Worm (Caenorhabditis elegans) whole organism, L2 larva: ENCODE data around the gene wip-1.
"Not testable (repeated sequence)": the region's sequence is repeated elsewhere in the genome, so short reads cannot be mapped to it uniquely, and the experiment has no call there.

Source experiments
- C34F6.9 ChIP-seq: fragments of 150-350 bp; optimal IDR thresholded peaks from 2 replicates; lab custom pipeline; 2014; ENCODE audit warnings: missing biosample characterization, missing genetic modification characterization
- F13H6.1 ChIP-seq: sonication (generic microtip); optimal IDR thresholded peaks from 2 replicates; lab custom pipeline; 2016; ENCODE audit warnings: missing genetic modification characterization, missing compliant biosample characterization
- R02D3.7 ChIP-seq: fragments of 150-350 bp; optimal IDR thresholded peaks from 2 replicates; lab custom pipeline; 2014; ENCODE audit warnings: missing biosample characterization, missing genetic modification characterization
- Y55F3AM.14 ChIP-seq: fragments of 200-800 bp; sonication (Bioruptor generic); optimal IDR thresholded peaks from 2 replicates; lab custom pipeline; 2018; ENCODE audit warnings: mild to moderate bottlenecking, missing genetic modification characterization, missing compliant biosample characterization
- ZK546.5 ChIP-seq: sonication (generic microtip); optimal IDR thresholded peaks from 2 replicates; lab custom pipeline; 2017; ENCODE audit warnings: missing biosample characterization, missing genetic modification characterization
- alr-1 ChIP-seq: fragments of 150-350 bp; optimal IDR thresholded peaks from 2 replicates; lab custom pipeline; 2014; ENCODE audit warnings: missing biosample characterization, missing genetic modification characterization
- aly-2 ChIP-seq: fragments of 150-350 bp; optimal IDR thresholded peaks from 2 replicates; lab custom pipeline; 2014; ENCODE audit warnings: missing biosample characterization, missing genetic modification characterization
- blmp-1 ChIP-seq: sonication (generic microtip); optimal IDR thresholded peaks from 2 replicates; lab custom pipeline; 2017; ENCODE audit warnings: missing genetic modification characterization, mild to moderate bottlenecking, missing compliant biosample characterization, antibody characterized with exemption, moderate library complexity; ENCODE audit not compliant: insufficient read depth
- ceh-16 ChIP-seq: fragments of 150-350 bp; optimal IDR thresholded peaks from 2 replicates; lab custom pipeline; 2014; ENCODE audit warnings: missing biosample characterization, missing genetic modification characterization
- ceh-82 ChIP-seq: fragments of 150-350 bp; optimal IDR thresholded peaks from 2 replicates; lab custom pipeline; 2014; ENCODE audit warnings: missing biosample characterization, missing genetic modification characterization
- crh-2 ChIP-seq: sonication (generic microtip); optimal IDR thresholded peaks from 2 replicates; lab custom pipeline; 2017; ENCODE audit warnings: missing biosample characterization, missing genetic modification characterization
- dmd-4 ChIP-seq: sonication (generic microtip); optimal IDR thresholded peaks from 2 replicates; lab custom pipeline; 2017; ENCODE audit warnings: missing biosample characterization, missing genetic modification characterization
- egl-27 ChIP-seq: sonication (generic microtip); optimal IDR thresholded peaks from 3 replicates; lab custom pipeline; 2017; ENCODE audit warnings: missing biosample characterization, missing genetic modification reagents, missing genetic modification characterization
- elt-1 ChIP-seq: fragments of 150-350 bp; optimal IDR thresholded peaks from 2 replicates; lab custom pipeline; 2014; ENCODE audit warnings: missing biosample characterization, missing genetic modification characterization
- elt-3 ChIP-seq: sonication (generic microtip); optimal IDR thresholded peaks from 2 replicates; lab custom pipeline; 2017; ENCODE audit warnings: missing biosample characterization, missing genetic modification characterization
- fos-1 ChIP-seq: fragments of 150-350 bp; optimal IDR thresholded peaks from 2 replicates; lab custom pipeline; 2014; ENCODE audit warnings: missing biosample characterization, missing genetic modification characterization
- gmeb-1 ChIP-seq: fragments of 150-350 bp; optimal IDR thresholded peaks from 2 replicates; lab custom pipeline; 2014; ENCODE audit warnings: missing biosample characterization, missing genetic modification characterization
- lin-11 ChIP-seq: fragments of 150-350 bp; sonication (generic microtip); optimal IDR thresholded peaks from 2 replicates; lab custom pipeline; 2014; ENCODE audit warnings: missing biosample characterization, missing genetic modification characterization, inconsistent platforms, mixed read lengths
- lin-13 ChIP-seq: fragments of 150-350 bp; optimal IDR thresholded peaks from 2 replicates; lab custom pipeline; 2014; ENCODE audit warnings: missing biosample characterization, missing genetic modification reagents, missing genetic modification characterization
- lsy-2 ChIP-seq, 2 experiments: fragments of 150-350 bp in 1 of 2; sonication (generic microtip) in 1 of 2; optimal IDR thresholded peaks; 2 replicates each; lab custom pipeline; 2014 to 2017; ENCODE audit warnings: missing biosample characterization in 2 of 2, missing genetic modification characterization in 2 of 2
- mab-5 ChIP-seq: fragments of 150-350 bp; optimal IDR thresholded peaks from 2 replicates; lab custom pipeline; 2014; ENCODE audit warnings: missing biosample characterization, missing genetic modification characterization
- mbf-1 ChIP-seq: sonication (generic microtip); optimal IDR thresholded peaks from 2 replicates; lab custom pipeline; 2017; ENCODE audit warnings: missing biosample characterization, missing genetic modification characterization
- mdl-1 ChIP-seq, 2 experiments: fragments of 150-350 bp in 1 of 2; sonication (generic microtip) in 1 of 2; optimal IDR thresholded peaks; 2 replicates each; lab custom pipeline; 2017; ENCODE audit warnings: missing biosample characterization in 2 of 2, missing genetic modification characterization in 2 of 2
- nhr-10 ChIP-seq: sonication (generic microtip); optimal IDR thresholded peaks from 2 replicates; lab custom pipeline; 2017; ENCODE audit warnings: missing biosample characterization, missing genetic modification characterization
- nhr-129 ChIP-seq: fragments of 150-350 bp; optimal IDR thresholded peaks from 2 replicates; lab custom pipeline; 2014; ENCODE audit warnings: missing biosample characterization, missing genetic modification characterization
- nhr-21 ChIP-seq: fragments of 150-350 bp; optimal IDR thresholded peaks from 2 replicates; lab custom pipeline; 2014; ENCODE audit warnings: missing biosample characterization, missing genetic modification characterization
- nhr-23 ChIP-seq: fragments of 150-350 bp; optimal IDR thresholded peaks from 2 replicates; lab custom pipeline; 2014; ENCODE audit warnings: missing biosample characterization, missing genetic modification reagents, missing genetic modification characterization
- nhr-237 ChIP-seq: fragments of 150-350 bp; optimal IDR thresholded peaks from 2 replicates; lab custom pipeline; 2014; ENCODE audit warnings: missing biosample characterization, missing genetic modification characterization
- nhr-25 ChIP-seq: fragments of 150-350 bp; sonication (generic microtip); optimal IDR thresholded peaks from 3 replicates; lab custom pipeline; 2014; ENCODE audit warnings: missing biosample characterization, missing genetic modification characterization
- peb-1 ChIP-seq: fragments of 150-350 bp; optimal IDR thresholded peaks from 2 replicates; lab custom pipeline; 2014; ENCODE audit warnings: missing biosample characterization, missing genetic modification characterization
- sem-4 ChIP-seq: fragments of 150-350 bp; optimal IDR thresholded peaks from 2 replicates; lab custom pipeline; 2014; ENCODE audit warnings: missing biosample characterization, missing genetic modification reagents, missing genetic modification characterization
- skn-1 ChIP-seq: sonication (generic microtip); optimal IDR thresholded peaks from 2 replicates; lab custom pipeline; 2017; ENCODE audit warnings: missing biosample characterization, missing genetic modification characterization
- sma-3 ChIP-seq: sonication (generic microtip); optimal IDR thresholded peaks from 2 replicates; lab custom pipeline; 2016; ENCODE audit warnings: missing genetic modification reagents, missing genetic modification characterization, missing compliant biosample characterization
- sma-9 ChIP-seq, 2 experiments: fragments of 150-350 bp in 1 of 2; sonication (generic microtip) in 1 of 2; optimal IDR thresholded peaks; 2 replicates each; lab custom pipeline; 2014 to 2016; ENCODE audit warnings: missing genetic modification characterization in 2 of 2, mild to moderate bottlenecking in 1 of 2, missing biosample characterization in 1 of 2, missing compliant biosample characterization in 1 of 2, missing genetic modification reagents in 1 of 2, moderate library complexity in 1 of 2
- snpc-4 ChIP-seq: fragments of 150-350 bp; optimal IDR thresholded peaks from 2 replicates; lab custom pipeline; 2014; ENCODE audit warnings: missing biosample characterization, missing genetic modification characterization
- unc-39 ChIP-seq: fragments of 150-350 bp; optimal IDR thresholded peaks from 2 replicates; lab custom pipeline; 2014; ENCODE audit warnings: missing biosample characterization, missing genetic modification characterization
- unc-55 ChIP-seq: fragments of 150-350 bp; sonication (generic microtip); optimal IDR thresholded peaks from 3 replicates; lab custom pipeline; 2014; ENCODE audit warnings: missing biosample characterization, missing genetic modification reagents, missing genetic modification characterization
- zag-1 ChIP-seq: fragments of 150-350 bp; optimal IDR thresholded peaks from 2 replicates; lab custom pipeline; 2014; ENCODE audit warnings: missing biosample characterization, missing genetic modification characterization
- ztf-1 ChIP-seq: fragments of 200-800 bp; sonication (Bioruptor generic); conservative IDR thresholded peaks from 2 replicates; pipeline ENCODE4 v1.3.6; 2022; ENCODE audit warnings: missing genetic modification characterization, missing compliant biosample characterization
- ztf-11 ChIP-seq: sonication (generic microtip); optimal IDR thresholded peaks from 2 replicates; lab custom pipeline; 2017; ENCODE audit warnings: missing biosample characterization, missing genetic modification characterization
- ztf-4 ChIP-seq: fragments of 150-350 bp; optimal IDR thresholded peaks from 2 replicates; lab custom pipeline; 2014; ENCODE audit warnings: missing biosample characterization, missing genetic modification characterization

wip-1 gene

ce11 chrIII:5031375-5031836 is 13.0 kb downstream of the wip-1 start:
- TF ChIP-seq nhr-25 (tag; lab: Kevin White, UChicago) (peak; percentile 50), mdl-1 (tag; optimal IDR thresholded peaks at IDR 0.05; lab: Kevin White, UChicago) (peak in 1 of 2 experiments; percentile 43), fos-1 (tag; lab: Kevin White, UChicago) (peak; percentile 88), sem-4 (tag; lab: Kevin White, UChicago) (peak; percentile 47), F13H6.1 (tag; lab: Kevin White, UChicago) (peak; percentile 89), sma-9 (GFP tag; optimal IDR thresholded peaks at IDR 0.05; lab: Kevin White, UChicago) (peak; percentile 50), egl-27 (tag; lab: Kevin White, UChicago) (peak; percentile 24), nhr-21 (tag; lab: Kevin White, UChicago) (peak; percentile 77), lin-13 (GFP tag; lab: Kevin White, UChicago) (peak; percentile 76), lsy-2 (tag; optimal IDR thresholded peaks at IDR 0.05; lab: Kevin White, UChicago) (peak; percentile 66 to 72), lin-11 (tag; lab: Kevin White, UChicago) (peak; percentile 49), Y55F3AM.14 (peak; percentile 70), nhr-129 (tag; lab: Kevin White, UChicago) (peak; percentile 49), mab-5 (peak; percentile 7), ztf-4 (tag; lab: Kevin White, UChicago) (peak; percentile 28), sma-3 (GFP tag; lab: Kevin White, UChicago) (peak; percentile 75), snpc-4 (tag; lab: Kevin White, UChicago) (peak; percentile 27), crh-2 (peak; percentile 77), unc-55 (GFP tag; lab: Kevin White, UChicago) (peak; percentile 45), C34F6.9 (peak; percentile 30), gmeb-1 (tag; lab: Kevin White, UChicago) (peak; percentile 47)
- not testable (repeated sequence) for TF ChIP-seq sma-9 (tag; optimal IDR thresholded peaks at IDR 0.05; lab: Kevin White, UChicago)

- no peak for TF ChIP-seq ztf-1 (GFP tag; lab: Robert Waterston, UW)
- no peak for TF ChIP-seq skn-1 (tag; lab: Kevin White, UChicago)
- no peak for TF ChIP-seq unc-55 (GFP tag; lab: Kevin White, UChicago)
- no peak for TF ChIP-seq ztf-11 (tag; lab: Kevin White, UChicago)
- no peak for TF ChIP-seq nhr-25 (tag; lab: Kevin White, UChicago)
- no peak for TF ChIP-seq R02D3.7 (tag; lab: Kevin White, UChicago)
Observed at ce11 chrIII:5036158-5036557, 17.7 kb downstream of the wip-1 start, which contains the start of gene C45G9.6. TSS of gene C45G9.6 (plus strand) at chrIII:5036458.

- TF ChIP-seq lsy-2 (tag; optimal IDR thresholded peaks at IDR 0.05; lab: Kevin White, UChicago) = no peak
- no peak for TF ChIP-seq sma-3 (GFP tag; lab: Kevin White, UChicago)
- no peak for TF ChIP-seq F13H6.1 (tag; lab: Kevin White, UChicago)
Observed at ce11 chrIII:5042112-5042511, 23.7 kb downstream of the wip-1 start, which contains the start of gene nlp-43. TSS of gene nlp-43 (plus strand) at chrIII:5042412.

- TF ChIP-seq unc-55 (GFP tag; lab: Kevin White, UChicago) = no peak
- TF ChIP-seq nhr-129 (tag; lab: Kevin White, UChicago) = no peak
- no peak for TF ChIP-seq fos-1 (tag; lab: Kevin White, UChicago)
- no peak for TF ChIP-seq sma-9 (GFP tag; optimal IDR thresholded peaks at IDR 0.05; lab: Kevin White, UChicago)
- TF ChIP-seq sma-9 (tag; optimal IDR thresholded peaks at IDR 0.05; lab: Kevin White, UChicago) = no peak
- no peak for TF ChIP-seq gmeb-1 (tag; lab: Kevin White, UChicago)
- TF ChIP-seq elt-1 (tag; lab: Kevin White, UChicago) = no peak
- no peak for TF ChIP-seq nhr-23
- TF ChIP-seq unc-39 (tag; lab: Kevin White, UChicago) = no peak
- no peak for TF ChIP-seq aly-2 (tag; lab: Kevin White, UChicago)
- TF ChIP-seq zag-1 = no peak
- no peak for TF ChIP-seq nhr-10 (tag; lab: Kevin White, UChicago)
- TF ChIP-seq, all 48 proteins: peak for 0
Observed at ce11 chrIII:5044709-5045108, 26.3 kb downstream of the wip-1 start, which contains the start of gene C45G9.14. TSS of gene C45G9.14 (plus strand) at chrIII:5045009.

ce11 chrIII:5047175-5047574 is 28.7 kb downstream of the wip-1 start, which contains the start of gene txbp-3:
TSS of gene txbp-3 (minus strand) at chrIII:5047459.
- peak; percentile 60 for TF ChIP-seq lin-13 (GFP tag; lab: Kevin White, UChicago)
- TF ChIP-seq fos-1 (tag; lab: Kevin White, UChicago) = peak; percentile 99
- TF ChIP-seq mdl-1 (tag; optimal IDR thresholded peaks at IDR 0.05; lab: Kevin White, UChicago) = no peak
- no peak for TF ChIP-seq peb-1 (tag; lab: Kevin White, UChicago)
- TF ChIP-seq alr-1 = no peak
- TF ChIP-seq mbf-1 (tag; lab: Kevin White, UChicago) = no peak
- peak; percentile 74 for TF ChIP-seq unc-55 (GFP tag; lab: Kevin White, UChicago)
- TF ChIP-seq snpc-4 (tag; lab: Kevin White, UChicago) = peak; percentile 5
- TF ChIP-seq nhr-237 (tag; lab: Kevin White, UChicago) = no peak
- TF ChIP-seq blmp-1 (tag; lab: Kevin White, UChicago) = no peak
- TF ChIP-seq unc-39 (tag; lab: Kevin White, UChicago) = no peak
- peak; percentile 36 for TF ChIP-seq F13H6.1 (tag; lab: Kevin White, UChicago)
- TF ChIP-seq ZK546.5 = no peak
- TF ChIP-seq ztf-1 (GFP tag; lab: Robert Waterston, UW) = no peak
- TF ChIP-seq ztf-11 (tag; lab: Kevin White, UChicago) = no peak
- no peak for TF ChIP-seq nhr-21 (tag; lab: Kevin White, UChicago)
- TF ChIP-seq lin-11 (tag; lab: Kevin White, UChicago) = no peak
- no peak for TF ChIP-seq mab-5
- TF ChIP-seq ceh-16 = peak; percentile 40
- no peak for TF ChIP-seq elt-3 (tag; lab: Kevin White, UChicago)
- peak; percentile 28 for TF ChIP-seq nhr-129 (tag; lab: Kevin White, UChicago)
- no peak for TF ChIP-seq nhr-10 (tag; lab: Kevin White, UChicago)
- no peak for TF ChIP-seq dmd-4
- no peak for TF ChIP-seq R02D3.7 (tag; lab: Kevin White, UChicago)
- no peak for TF ChIP-seq ceh-82 (tag; lab: Kevin White, UChicago)
